Fruit fly (Drosophila melanogaster) whole organism, embryonic: Measurements from ENCODE around the gene CG10365.
A peak's percentile ranks its signal among the peaks of the same experiment; 100 is the strongest.

Experiments
- Adf1 ChIP-seq: fragments of 200-800 bp; sonication (Bioruptor generic); IDR thresholded peaks from 2 replicates; pipeline ENCODE4 v1.3.6; 2022; ENCODE audit warnings: missing biosample characterization, missing genetic modification characterization
- Bteb2 ChIP-seq: fragments of 200-800 bp; sonication (Bioruptor generic); optimal IDR thresholded peaks from 2 replicates; lab custom pipeline; 2016; ENCODE audit warnings: missing biosample characterization, missing genetic modification characterization
- CG11504 ChIP-seq: fragments of 200-800 bp; sonication (Bioruptor generic); optimal IDR thresholded peaks from 3 replicates; lab custom pipeline; 2019; ENCODE audit warnings: missing biosample characterization, mild to moderate bottlenecking, missing genetic modification characterization, moderate library complexity
- CG11695 ChIP-seq: fragments of 200-800 bp; sonication (Bioruptor generic); IDR thresholded peaks from 3 replicates; pipeline ENCODE4 v1.3.6; 2022; ENCODE audit warnings: missing biosample characterization, missing genetic modification characterization
- CG12155 ChIP-seq: fragments of 200-800 bp; sonication (Bioruptor generic); optimal IDR thresholded peaks from 3 replicates; lab custom pipeline; 2016; ENCODE audit warnings: missing biosample characterization, missing genetic modification characterization
- CG13424 ChIP-seq: fragments of 200-800 bp; sonication (Bioruptor generic); optimal IDR thresholded peaks from 2 replicates; lab custom pipeline; 2019; ENCODE audit warnings: missing biosample characterization, mild to moderate bottlenecking, missing genetic modification characterization, moderate library complexity
- CG15479 ChIP-seq: fragments of 200-800 bp; sonication (Bioruptor generic); optimal IDR thresholded peaks from 3 replicates; lab custom pipeline; 2019; ENCODE audit warnings: missing biosample characterization, mild to moderate bottlenecking, missing genetic modification characterization, moderate library complexity
- CG15696 ChIP-seq: fragments of 200-800 bp; sonication (Bioruptor generic); optimal IDR thresholded peaks from 2 replicates; lab custom pipeline; 2019; ENCODE audit warnings: missing biosample characterization, mild to moderate bottlenecking, missing genetic modification characterization, moderate library complexity
- CG17361 ChIP-seq: fragments of 200-800 bp; sonication (Bioruptor generic); IDR thresholded peaks from 3 replicates; pipeline ENCODE4 v1.3.6; 2022; ENCODE audit warnings: missing biosample characterization, missing genetic modification characterization
- CG17802 ChIP-seq: fragments of 200-800 bp; sonication (Bioruptor generic); optimal IDR thresholded peaks from 2 replicates; lab custom pipeline; 2018; ENCODE audit warnings: missing biosample characterization, mild to moderate bottlenecking, missing genetic modification characterization, moderate library complexity
- CG18476 ChIP-seq: fragments of 200-800 bp; sonication (Bioruptor generic); optimal IDR thresholded peaks from 2 replicates; lab custom pipeline; 2016; ENCODE audit warnings: missing biosample characterization, mild to moderate bottlenecking, missing genetic modification characterization
- CG2116 ChIP-seq: fragments of 200-800 bp; sonication (Bioruptor generic); optimal IDR thresholded peaks from 3 replicates; lab custom pipeline; 2018; ENCODE audit warnings: missing biosample characterization, mild to moderate bottlenecking, missing genetic modification characterization
- CG2712 ChIP-seq: fragments of 200-800 bp; optimal IDR thresholded peaks from 3 replicates; lab custom pipeline; 2019; ENCODE audit warnings: missing biosample characterization, mild to moderate bottlenecking, missing genetic modification characterization, moderate library complexity
- CG3065 ChIP-seq: fragments of 200-800 bp; sonication (Bioruptor generic); optimal IDR thresholded peaks from 2 replicates; lab custom pipeline; 2016; ENCODE audit warnings: missing biosample characterization, missing genetic modification characterization
- CG31224 ChIP-seq: fragments of 200-800 bp; sonication (Bioruptor generic); IDR thresholded peaks from 2 replicates; pipeline ENCODE4 v1.3.6; 2022; ENCODE audit warnings: missing biosample characterization, missing genetic modification characterization
- CG33557 ChIP-seq: fragments of 200-800 bp; sonication (Bioruptor generic); optimal IDR thresholded peaks from 2 replicates; lab custom pipeline; 2019; ENCODE audit warnings: missing biosample characterization, mild to moderate bottlenecking, missing genetic modification characterization, moderate library complexity
- CG3726 ChIP-seq: fragments of 200-800 bp; sonication (Bioruptor generic); IDR thresholded peaks from 3 replicates; pipeline ENCODE4, ENCODE4 v1.3.6; 2022; ENCODE audit warnings: missing biosample characterization, missing genetic modification characterization
- CG4617 ChIP-seq: fragments of 200-800 bp; sonication (Bioruptor generic); optimal IDR thresholded peaks from 3 replicates; lab custom pipeline; 2016; ENCODE audit warnings: missing biosample characterization, missing genetic modification characterization, borderline replicate concordance
- CG6683 ChIP-seq: fragments of 200-800 bp; sonication (Bioruptor generic); optimal IDR thresholded peaks from 2 replicates; lab custom pipeline; 2017; ENCODE audit warnings: missing biosample characterization, mild to moderate bottlenecking, missing genetic modification characterization, missing genetic modification reagents
- CG6854 ChIP-seq: fragments of 200-800 bp; sonication (Bioruptor generic); optimal IDR thresholded peaks from 3 replicates; lab custom pipeline; 2017; ENCODE audit warnings: missing biosample characterization, mild to moderate bottlenecking, missing genetic modification characterization
- CG7987 ChIP-seq: fragments of 200-800 bp; sonication (Bioruptor generic); optimal IDR thresholded peaks from 2 replicates; lab custom pipeline; 2018; ENCODE audit warnings: missing biosample characterization, mild to moderate bottlenecking, missing genetic modification characterization, moderate library complexity
- CG8924 ChIP-seq: fragments of 200-800 bp; optimal IDR thresholded peaks from 3 replicates; lab custom pipeline; 2019; ENCODE audit warnings: missing biosample characterization, mild to moderate bottlenecking, missing genetic modification characterization, moderate library complexity
- CG9876 ChIP-seq: fragments of 200-800 bp; sonication (Bioruptor generic); optimal IDR thresholded peaks from 2 replicates; lab custom pipeline; 2016; ENCODE audit warnings: missing biosample characterization, missing genetic modification characterization
- Camta ChIP-seq: fragments of 200-800 bp; sonication (Bioruptor generic); optimal IDR thresholded peaks from 2 replicates; lab custom pipeline; 2016; ENCODE audit warnings: missing biosample characterization, missing genetic modification characterization
- Dbx ChIP-seq: fragments of 200-800 bp; sonication (Bioruptor generic); IDR thresholded peaks from 3 replicates; pipeline ENCODE4 v1.3.6; 2022; ENCODE audit warnings: missing biosample characterization, missing genetic modification characterization
- Deaf1 ChIP-seq: fragments of 200-800 bp; optimal IDR thresholded peaks from 3 replicates; lab custom pipeline; 2019; ENCODE audit warnings: missing biosample characterization, mild to moderate bottlenecking, missing genetic modification characterization, moderate library complexity
- E2f1 ChIP-seq: fragments of 200-800 bp; sonication (Bioruptor generic); IDR thresholded peaks from 2 replicates; pipeline ENCODE4 v1.3.6; 2022; ENCODE audit warnings: missing biosample characterization, missing genetic modification characterization
- Max ChIP-seq: fragments of 200-800 bp; sonication (Bioruptor generic); optimal IDR thresholded peaks from 2 replicates; lab custom pipeline; 2016; ENCODE audit warnings: missing biosample characterization, mild to moderate bottlenecking, missing genetic modification characterization
- Rfx ChIP-seq: fragments of 200-800 bp; sonication (Bioruptor generic); IDR thresholded peaks from 2 replicates; pipeline ENCODE4 v1.3.6; 2022; ENCODE audit warnings: missing biosample characterization, missing genetic modification characterization
- Six4 ChIP-seq: fragments of 200-800 bp; sonication (Bioruptor generic); optimal IDR thresholded peaks from 2 replicates; lab custom pipeline; 2016; ENCODE audit warnings: missing biosample characterization, missing genetic modification characterization
- Sox102F ChIP-seq: fragments of 200-800 bp; sonication (Bioruptor generic); optimal IDR thresholded peaks from 2 replicates; lab custom pipeline; 2018; ENCODE audit warnings: missing biosample characterization, mild to moderate bottlenecking, missing genetic modification characterization, moderate library complexity
- Trl ChIP-seq, 3 experiments: fragments of >200 bp in 2 of 3; fragments of 200-800 bp in 1 of 3; sonication (Bioruptor generic) in 1 of 3; optimal IDR thresholded peaks; 2 replicates in 1 of 3; 3 replicates in 2 of 3; lab custom pipeline; 2016 to 2017; ENCODE audit warnings: missing biosample characterization in 1 of 3, missing genetic modification characterization in 1 of 3
- ac ChIP-seq: fragments of 200-800 bp; sonication (Bioruptor generic); optimal IDR thresholded peaks from 3 replicates; lab custom pipeline; 2017; ENCODE audit warnings: missing biosample characterization, mild to moderate bottlenecking, missing genetic modification characterization
- amos ChIP-seq: fragments of 200-800 bp; sonication (Bioruptor generic); IDR thresholded peaks from 2 replicates; pipeline ENCODE4 v1.3.6; 2022; ENCODE audit warnings: missing biosample characterization, missing genetic modification characterization; ENCODE audit not compliant: partially characterized antibody
- aop ChIP-seq: fragments of 200-800 bp; sonication (Bioruptor generic); IDR thresholded peaks from 2 replicates; pipeline ENCODE4 v1.3.6; 2022; ENCODE audit warnings: missing biosample characterization, missing genetic modification characterization
- bigmax ChIP-seq: fragments of 200-800 bp; sonication (Bioruptor generic); optimal IDR thresholded peaks from 2 replicates; lab custom pipeline; 2018; ENCODE audit warnings: missing biosample characterization, mild to moderate bottlenecking, missing genetic modification characterization
- bowl ChIP-seq: fragments of 200-800 bp; sonication (Bioruptor generic); IDR thresholded peaks from 2 replicates; pipeline ENCODE4 v1.3.6; 2022; ENCODE audit warnings: missing biosample characterization, missing genetic modification characterization
- grn ChIP-seq: fragments of 200-800 bp; sonication (Bioruptor generic); optimal IDR thresholded peaks from 3 replicates; lab custom pipeline; 2017; ENCODE audit warnings: missing biosample characterization, missing genetic modification characterization
- jumu ChIP-seq: fragments of 200-800 bp; sonication (Bioruptor generic); optimal IDR thresholded peaks from 3 replicates; lab custom pipeline; 2016; ENCODE audit warnings: missing biosample characterization, missing genetic modification characterization
- maf-S ChIP-seq: fragments of 200-800 bp; sonication (Bioruptor generic); optimal IDR thresholded peaks from 2 replicates; lab custom pipeline; 2016; ENCODE audit warnings: missing biosample characterization, missing genetic modification characterization
- oc ChIP-seq: fragments of 200-800 bp; sonication (Bioruptor generic); optimal IDR thresholded peaks from 2 replicates; lab custom pipeline; 2018; ENCODE audit warnings: missing biosample characterization, mild to moderate bottlenecking, missing genetic modification characterization, moderate library complexity
- odd ChIP-seq: fragments of 200-800 bp; sonication (Bioruptor generic); optimal IDR thresholded peaks from 2 replicates; lab custom pipeline; 2017; ENCODE audit warnings: missing biosample characterization, mild to moderate bottlenecking, missing genetic modification characterization
- ranshi ChIP-seq: fragments of 200-800 bp; sonication (Bioruptor generic); IDR thresholded peaks from 2 replicates; pipeline ENCODE4 v1.3.6; 2022; ENCODE audit warnings: missing biosample characterization, missing genetic modification characterization
- run ChIP-seq: fragments of 200-800 bp; sonication (Bioruptor generic); optimal IDR thresholded peaks from 3 replicates; lab custom pipeline; 2018; ENCODE audit warnings: missing biosample characterization, mild to moderate bottlenecking, missing genetic modification characterization
- salm ChIP-seq: fragments of 200-800 bp; sonication (Bioruptor generic); optimal IDR thresholded peaks from 2 replicates; lab custom pipeline; 2018; ENCODE audit warnings: missing biosample characterization, mild to moderate bottlenecking, missing genetic modification characterization
- sisA ChIP-seq: fragments of 200-800 bp; sonication (Bioruptor generic); IDR thresholded peaks from 2 replicates; pipeline ENCODE4 v1.3.6; 2022; ENCODE audit warnings: missing biosample characterization, missing genetic modification characterization
- stc ChIP-seq: fragments of 200-800 bp; sonication (Bioruptor generic); IDR thresholded peaks from 2 replicates; pipeline ENCODE4 v1.3.6; 2022; ENCODE audit warnings: missing biosample characterization, missing genetic modification characterization
- tna ChIP-seq: fragments of 200-800 bp; sonication (Bioruptor generic); IDR thresholded peaks from 2 replicates; pipeline ENCODE4 v1.3.6; 2022; ENCODE audit warnings: missing biosample characterization, missing genetic modification characterization; ENCODE audit not compliant: partially characterized antibody
- zfh1 ChIP-seq: fragments of 200-800 bp; sonication (Bioruptor generic); IDR thresholded peaks from 3 replicates; pipeline ENCODE4 v1.3.6; 2022; ENCODE audit warnings: missing biosample characterization, missing genetic modification characterization

CG10365 gene

dm6 chr3R:23723381-23724034, 377 bp downstream of the CG10365 start:
- TF ChIP-seq CG33557 (GFP tag; lab: Kevin White, UChicago), result peak; percentile 30
- peak; percentile 68 to 89 for TF ChIP-seq Trl (optimal IDR thresholded peaks at IDR 0.05; lab: Kevin White, UChicago)
- TF ChIP-seq Trl (GFP tag; optimal IDR thresholded peaks at IDR 0.05; lab: Kevin White, UChicago), result peak; percentile 83
- no peak for TF ChIP-seq E2f1 (GFP tag; lab: Robert Waterston, UW)
- TF ChIP-seq Max (GFP tag; lab: Kevin White, UChicago), result peak; percentile 10
- peak; percentile 7 for TF ChIP-seq jumu
- peak; percentile 61; the same call in 1 of the 2 replicates for TF ChIP-seq ranshi (GFP tag; lab: Robert Waterston, UW)
- peak; percentile 27 for TF ChIP-seq CG13424
- peak; percentile 78 for TF ChIP-seq CG6683 (GFP tag; lab: Kevin White, UChicago)
- no peak; the same call in 1 of the 2 replicates for TF ChIP-seq amos (GFP tag; lab: Robert Waterston, UW)
- TF ChIP-seq Adf1, result no peak
- no peak for TF ChIP-seq CG3065 (GFP tag; lab: Kevin White, UChicago)
- TF ChIP-seq maf-S (GFP tag; lab: Kevin White, UChicago), result no peak
- TF ChIP-seq CG8924 (tag; lab: Kevin White, UChicago), result peak; percentile 39
- no peak for TF ChIP-seq CG12155
- peak; percentile 77 for TF ChIP-seq zfh1 (GFP tag; lab: Robert Waterston, UW)
- peak; percentile 44; the same call in 1 of the 3 replicates for TF ChIP-seq CG11695 (GFP tag; lab: Robert Waterston, UW)
- TF ChIP-seq CG2116 (GFP tag; lab: Kevin White, UChicago), result no peak
- TF ChIP-seq salm (tag; lab: Kevin White, UChicago), result no peak
- TF ChIP-seq Six4 (GFP tag; lab: Kevin White, UChicago), result no peak
- TF ChIP-seq odd (GFP tag; lab: Kevin White, UChicago), result peak; percentile 12
- TF ChIP-seq CG7987 (GFP tag; lab: Kevin White, UChicago), result peak; percentile 76
- no peak for TF ChIP-seq oc (tag; lab: Kevin White, UChicago)
- TF ChIP-seq CG4617 (GFP tag; lab: Kevin White, UChicago), result no peak
- TF ChIP-seq bigmax, result peak; percentile 26
- TF ChIP-seq CG2712, result peak; percentile 48
- peak; percentile 43 for TF ChIP-seq run
- TF ChIP-seq CG15696, result no peak
- peak; percentile 58; the same call in 1 of the 2 replicates for TF ChIP-seq Rfx (GFP tag; lab: Robert Waterston, UW)
- TF ChIP-seq grn, result peak; percentile 71
- peak; percentile 49; the same call in 1 of the 2 replicates for TF ChIP-seq bowl (GFP tag; lab: Robert Waterston, UW)
- no peak for TF ChIP-seq CG17802
- TF ChIP-seq CG18476 (GFP tag; lab: Kevin White, UChicago), result peak; percentile 37
- TF ChIP-seq CG3726 (GFP tag; lab: Robert Waterston, UW), result peak; percentile 79; the same call in 2 of the 3 replicates
- TF ChIP-seq aop (GFP tag; lab: Robert Waterston, UW), result no peak
- TF ChIP-seq ac, result no peak
- TF ChIP-seq sisA (GFP tag; lab: Robert Waterston, UW), result no peak
- peak; percentile 73 for TF ChIP-seq stc
- TF ChIP-seq Dbx (GFP tag; lab: Robert Waterston, UW), result peak; percentile 78; the same call in 2 of the 3 replicates
- no peak for TF ChIP-seq Bteb2 (GFP tag; lab: Kevin White, UChicago)
- TF ChIP-seq CG15479 (GFP tag; lab: Kevin White, UChicago), result peak; percentile 22
- no peak for TF ChIP-seq CG17361
- no peak for TF ChIP-seq tna (GFP tag; lab: Robert Waterston, UW)
- TF ChIP-seq CG11504 (tag; lab: Kevin White, UChicago), result peak; percentile 73
- TF ChIP-seq CG31224 (GFP tag; lab: Robert Waterston, UW), result 0 out of 2 replicates have a peak, but pooled peaks have one; percentile 25
- TF ChIP-seq CG6854, result peak; percentile 41
- TF ChIP-seq Sox102F (GFP tag; lab: Kevin White, UChicago), result peak; percentile 24
- TF ChIP-seq CG9876, result peak; percentile 25
- peak; percentile 49 for TF ChIP-seq Camta (GFP tag; lab: Kevin White, UChicago)
- TF ChIP-seq Deaf1 (tag; lab: Kevin White, UChicago), result no peak
